Fruit fly (Drosophila melanogaster): Measurements from ENCODE around the gene CG1486.

Gene CG1486

DNA sequence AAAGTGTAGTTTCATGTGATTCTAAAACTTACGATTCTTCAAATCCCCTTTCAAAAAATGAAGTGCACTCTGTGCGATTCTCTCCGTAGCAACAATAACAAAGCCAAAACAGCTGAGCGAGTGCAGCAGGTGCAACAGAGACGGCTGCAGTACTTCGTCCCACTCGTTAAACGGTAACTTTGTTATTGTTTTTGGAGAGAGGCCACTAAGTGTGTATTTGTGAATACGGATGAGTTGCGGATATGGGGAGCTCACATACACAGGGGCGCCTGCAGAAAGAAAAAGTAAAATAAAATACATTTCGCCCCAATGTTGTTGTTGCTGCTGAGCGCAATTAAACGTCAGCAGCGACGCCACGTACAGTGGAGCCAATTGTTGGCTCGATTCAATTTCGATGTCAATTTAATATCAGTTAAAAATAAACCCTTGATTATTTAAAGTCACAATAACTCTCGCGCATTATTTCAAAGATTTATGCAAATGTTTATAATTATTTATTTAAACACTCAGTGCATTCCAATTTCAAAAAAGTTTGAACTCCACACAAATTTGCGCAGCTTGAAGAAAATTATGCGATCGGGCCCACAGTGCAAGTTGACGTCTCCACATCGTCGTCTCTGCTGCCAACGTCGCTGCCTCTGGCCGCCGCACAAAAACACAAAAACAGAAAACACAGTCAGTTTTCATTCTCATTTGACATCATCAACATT lies 43.7 kb downstream of the CG1486 start (continued):
- TF ChIP-seq ac (GFP tag; optimal IDR thresholded peaks at IDR 0.05) (peak; percentile 91), Oli (tag; optimal IDR thresholded peaks at IDR 0.05) (peak; percentile 99), CG17186 (GFP tag; optimal IDR thresholded peaks at IDR 0.05) (peak; percentile 86), ara (GFP tag; IDR thresholded peaks at IDR 0.05) (peak; percentile 94), CG4404 (GFP tag; IDR thresholded peaks at IDR 0.05) (peak; percentile 95), CG10565 (GFP tag; optimal IDR thresholded peaks at IDR 0.05) (peak; percentile 63), amos (GFP tag; IDR thresholded peaks at IDR 0.05; ENCODE audit: partially characterized antibody) (no peak), Poxn (GFP tag; IDR thresholded peaks at IDR 0.05) (peak; percentile 82), sqz (GFP tag; optimal IDR thresholded peaks at IDR 0.05) (peak; percentile 94), CG7987 (GFP tag; optimal IDR thresholded peaks at IDR 0.05) (peak; percentile 92), trh (GFP tag; optimal IDR thresholded peaks at IDR 0.05) (peak; percentile 94), tgo (GFP tag; IDR thresholded peaks at IDR 0.05) (peak; percentile 97), CG5180 (GFP tag; optimal IDR thresholded peaks at IDR 0.05) (peak; percentile 92), CG3407 (GFP tag; optimal IDR thresholded peaks at IDR 0.05) (peak; percentile 95), CG13775 (GFP tag; optimal IDR thresholded peaks at IDR 0.05) (peak; percentile 98), p53 (GFP tag; optimal IDR thresholded peaks at IDR 0.05) (peak; percentile 74), crol (GFP tag; IDR thresholded peaks at IDR 0.05) (peak; percentile 63), CG14050 (GFP tag; IDR thresholded peaks at IDR 0.05) (peak; percentile 94), odd (GFP tag; optimal IDR thresholded peaks at IDR 0.05) (peak; percentile 97), Fer1 (GFP tag; optimal IDR thresholded peaks at IDR 0.05) (peak; percentile 98), dysf (GFP tag; IDR thresholded peaks at IDR 0.05) (peak; percentile 99), CG14441 (GFP tag; IDR thresholded peaks at IDR 0.05) (peak; percentile 95), Mes4 (GFP tag; optimal IDR thresholded peaks at IDR 0.05) (peak; percentile 93), CG9215 (GFP tag; IDR thresholded peaks at IDR 0.05) (peak; percentile 96), CkIIα-i1 (GFP tag; IDR thresholded peaks at IDR 0.05) (peak; percentile 78), Opbp (GFP tag; IDR thresholded peaks at IDR 0.05; ENCODE audit: partially characterized antibody) (no peak), Six4 (GFP tag; optimal IDR thresholded peaks at IDR 0.05) (peak; percentile 95), sens (GFP tag) (peak; percentile 99), tio (GFP tag; optimal IDR thresholded peaks at IDR 0.05) (peak; percentile 98), CG10543 (GFP tag; optimal IDR thresholded peaks at IDR 0.05) (peak; percentile 99), kay (GFP tag; optimal IDR thresholded peaks at IDR 0.05) (peak; percentile 94)

DNA sequence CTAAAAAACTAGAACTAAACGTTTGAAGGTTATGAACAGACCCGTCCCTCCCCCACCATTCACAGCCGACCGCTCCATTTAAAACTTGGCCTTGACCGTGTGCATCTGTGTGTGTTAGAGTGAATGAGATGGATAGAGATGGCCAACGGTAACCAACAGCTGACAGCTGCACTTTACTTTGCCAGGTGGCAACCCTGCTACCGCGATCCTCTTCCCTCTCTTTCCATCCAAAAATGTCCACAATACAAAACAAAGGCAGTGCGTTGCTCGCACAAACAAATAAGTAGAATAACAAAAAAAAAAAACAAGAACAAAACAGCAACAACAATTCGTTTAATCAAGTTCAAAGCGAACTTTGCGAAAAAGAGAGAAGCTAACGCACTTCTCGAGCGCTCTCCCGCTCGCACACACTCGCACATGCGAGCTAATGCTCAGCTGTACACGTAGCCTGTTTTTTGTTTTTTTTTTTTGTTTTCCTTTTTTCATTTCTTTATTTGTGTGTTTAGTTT lies 44.6 kb downstream of the CG1486 start:
- peak; percentile 33 for TF ChIP-seq CG8478 (optimal IDR thresholded peaks at IDR 0.05)
- no peak for TF ChIP-seq HmgD (GFP tag; optimal IDR thresholded peaks at IDR 0.05)
- TF ChIP-seq trem (tag; optimal IDR thresholded peaks at IDR 0.05), result peak; percentile 16
- TF ChIP-seq nom (GFP tag; optimal IDR thresholded peaks at IDR 0.05), result peak; percentile 11
- TF ChIP-seq croc (GFP tag; conservative IDR thresholded peaks at IDR 0.05), result no peak
- no peak for TF ChIP-seq tgo (GFP tag; IDR thresholded peaks at IDR 0.05)
- TF ChIP-seq ac (GFP tag; optimal IDR thresholded peaks at IDR 0.05), result peak; percentile 2
- peak; percentile 77 for TF ChIP-seq cg (GFP tag; optimal IDR thresholded peaks at IDR 0.05)
- TF ChIP-seq fd3F (GFP tag; optimal IDR thresholded peaks at IDR 0.05), result no peak
- 0 out of 2 replicates have a peak, but pooled peaks have one; percentile 7 for TF ChIP-seq CG32772 (GFP tag; IDR thresholded peaks at IDR 0.05)
- TF ChIP-seq CG2120 (GFP tag; optimal IDR thresholded peaks at IDR 0.05), result no peak
- TF ChIP-seq bigmax (GFP tag; optimal IDR thresholded peaks at IDR 0.05), result peak; percentile 94
- TF ChIP-seq run (tag; optimal IDR thresholded peaks at IDR 0.05), result no peak
- TF ChIP-seq da (GFP tag; optimal IDR thresholded peaks at IDR 0.05), result peak; percentile 76
- TF ChIP-seq Taf1 (GFP tag; IDR thresholded peaks at IDR 0.05), result no peak
- peak; percentile 74 for TF ChIP-seq rib (GFP tag; IDR thresholded peaks at IDR 0.05)
- TF ChIP-seq seq (GFP tag; IDR thresholded peaks at IDR 0.05), result no peak
- peak; percentile 48 for TF ChIP-seq nau (GFP tag; optimal IDR thresholded peaks at IDR 0.05)
- TF ChIP-seq hbn (GFP tag; IDR thresholded peaks at IDR 0.05; ENCODE audit: partially characterized antibody), result no peak
- peak; percentile 73 for TF ChIP-seq crol (GFP tag; IDR thresholded peaks at IDR 0.05)
- peak; percentile 68 for TF ChIP-seq CG10321 (GFP tag; IDR thresholded peaks at IDR 0.05)
- TF ChIP-seq pan (optimal IDR thresholded peaks at IDR 0.05), result no peak
- TF ChIP-seq pan (GFP tag; optimal IDR thresholded peaks at IDR 0.05 in 1 of 2, IDR thresholded peaks at IDR 0.05 in 1 of 2), result no peak
